Worm (Caenorhabditis elegans) whole organism, L1 larva: ENCODE measurements around the gene F46G10.4.

ENCODE experiments used
- aly-2 ChIP-seq: fragments of 150-350 bp; optimal IDR thresholded peaks from 2 replicates; lab custom pipeline; 2014; ENCODE audit warnings: missing biosample characterization, missing genetic modification characterization
- blmp-1 ChIP-seq: fragments of 150-350 bp; optimal IDR thresholded peaks from 2 replicates; lab custom pipeline; 2014; ENCODE audit warnings: missing biosample characterization, missing genetic modification characterization
- fkh-10 ChIP-seq: sonication (generic microtip); optimal IDR thresholded peaks from 2 replicates; lab custom pipeline; 2017; ENCODE audit warnings: missing biosample characterization, missing genetic modification reagents, missing genetic modification characterization
- fkh-4 ChIP-seq: sonication (generic microtip); optimal IDR thresholded peaks from 2 replicates; lab custom pipeline; 2016; ENCODE audit warnings: missing compliant biosample characterization, missing genetic modification characterization, borderline replicate concordance
- fos-1 ChIP-seq: fragments of 150-350 bp; optimal IDR thresholded peaks from 2 replicates; lab custom pipeline; 2014; ENCODE audit warnings: missing biosample characterization, missing genetic modification characterization
- hlh-17 ChIP-seq: fragments of 200-800 bp; sonication (Bioruptor generic); optimal IDR thresholded peaks from 2 replicates; lab custom pipeline; 2018; ENCODE audit warnings: missing genetic modification characterization, mild to moderate bottlenecking, missing compliant biosample characterization, moderate library complexity, borderline replicate concordance
- pag-3 ChIP-seq: sonication (generic microtip); optimal IDR thresholded peaks from 2 replicates; lab custom pipeline; 2017; ENCODE audit warnings: missing genetic modification characterization, mild to moderate bottlenecking, missing compliant biosample characterization, antibody characterized with exemption, borderline replicate concordance; ENCODE audit not compliant: insufficient read depth
- swsn-7 ChIP-seq: sonication (generic microtip); optimal IDR thresholded peaks from 2 replicates; lab custom pipeline; 2016; ENCODE audit warnings: missing genetic modification characterization, missing compliant biosample characterization
- xbp-1 ChIP-seq: sonication (generic microtip); optimal IDR thresholded peaks from 2 replicates; lab custom pipeline; 2016; ENCODE audit warnings: missing genetic modification characterization, missing compliant biosample characterization
- zag-1 ChIP-seq: fragments of 150-350 bp; optimal IDR thresholded peaks from 2 replicates; lab custom pipeline; 2014; ENCODE audit warnings: missing biosample characterization, missing genetic modification characterization

- no peak for TF ChIP-seq xbp-1
- TF ChIP-seq blmp-1 (tag; lab: Kevin White, UChicago): no peak
- no peak for TF ChIP-seq fkh-4 (tag; lab: Kevin White, UChicago)
- no peak for TF ChIP-seq aly-2 (tag; lab: Kevin White, UChicago)
- TF ChIP-seq fos-1 (tag; lab: Kevin White, UChicago): no peak
- no peak for TF ChIP-seq pag-3 (tag; lab: Kevin White, UChicago)
- TF ChIP-seq swsn-7: no peak
- TF ChIP-seq fkh-10 (GFP tag; lab: Kevin White, UChicago): no peak
- no peak for TF ChIP-seq zag-1 (tag; lab: Kevin White, UChicago)
- TF ChIP-seq hlh-17 (GFP tag; lab: Kevin White, UChicago): no peak
Observed at ce11 chrX:13286533-13286932, 47.3 kb upstream of the F46G10.4 start, which contains the start of gene R04D3.2.
